Fruit fly (Drosophila melanogaster): Measurements from ENCODE around the gene AsnRS.

- TF ChIP-seq fd96Ca (GFP tag; IDR thresholded peaks at IDR 0.05): no peak
- TF ChIP-seq CG8159 (tag; optimal IDR thresholded peaks at IDR 0.05): no peak
- no peak for TF ChIP-seq Pif1A (GFP tag; optimal IDR thresholded peaks at IDR 0.05)
- no peak for TF ChIP-seq CG15710 (tag; optimal IDR thresholded peaks at IDR 0.05)
- TF ChIP-seq CG12605 (GFP tag; IDR thresholded peaks at IDR 0.05): no peak
- no peak for TF ChIP-seq rn (GFP tag; IDR thresholded peaks at IDR 0.05)
- TF ChIP-seq Snoo (tag; optimal IDR thresholded peaks at IDR 0.05): no peak
- no peak for TF ChIP-seq CG10348 (GFP tag; IDR thresholded peaks at IDR 0.05)
- TF ChIP-seq CG4496 (GFP tag; IDR thresholded peaks at IDR 0.05): no peak
- no peak for TF ChIP-seq Pif1B (GFP tag; optimal IDR thresholded peaks at IDR 0.05)
Observed at dm6 chr2L:19146645-19147044, 14.9 kb upstream of the AsnRS start.
